Worm (Caenorhabditis elegans): ENCODE results near the gene smg-4.

smg-4 gene

ce11 chrV:9813527-9813926 is 36.0 kb upstream of the smg-4 start, which contains the start of gene sru-30:
TSS of gene sru-30 (plus strand) at chrV:9813827.
- TF ChIP-seq fkh-10 (GFP tag; optimal IDR thresholded peaks at IDR 0.05) (no peak), nhr-76 (tag; optimal IDR thresholded peaks at IDR 0.05) (no peak), ceh-16 (tag; optimal IDR thresholded peaks at IDR 0.05) (no peak), skn-1 (tag; optimal IDR thresholded peaks at IDR 0.05) (no peak)

- TF ChIP-seq nhr-77 (tag; optimal IDR thresholded peaks at IDR 0.05), result no peak
Observed at ce11 chrV:9812216-9812615, 34.7 kb upstream of the smg-4 start.

- TF ChIP-seq ceh-82 (tag; optimal IDR thresholded peaks at IDR 0.05) (no peak), zag-1 (tag; optimal IDR thresholded peaks at IDR 0.05) (no peak), lin-39 (tag; optimal IDR thresholded peaks at IDR 0.05) (no peak), eor-1 (tag; optimal IDR thresholded peaks at IDR 0.05) (no peak), unc-62 (GFP tag; optimal IDR thresholded peaks at IDR 0.05) (no peak), pqm-1 (tag; optimal IDR thresholded peaks at IDR 0.05) (no peak), ceh-28 (tag; optimal IDR thresholded peaks at IDR 0.05) (no peak)
Observed at ce11 chrV:9811154-9811553, 33.6 kb upstream of the smg-4 start, which contains the start of gene sru-29. TSS of gene sru-29 (plus strand) at chrV:9811454.

- TF ChIP-seq ceh-16 (tag; optimal IDR thresholded peaks at IDR 0.05) (no peak), nfya-1 (tag; optimal IDR thresholded peaks at IDR 0.05; ENCODE audit: insufficient read depth) (no peak)
Observed at ce11 chrV:9805161-9805560, 27.6 kb upstream of the smg-4 start, which contains the start of gene sru-37. TSS of gene sru-37 (plus strand) at chrV:9805461.

ce11 chrV:9803176-9803575 is 25.6 kb upstream of the smg-4 start, which contains the start of gene sru-39:
TSS of gene sru-39 (plus strand) at chrV:9803476.
- TF ChIP-seq zag-1 (tag; optimal IDR thresholded peaks at IDR 0.05), result no peak
- no peak for TF ChIP-seq nhr-11 (tag; optimal IDR thresholded peaks at IDR 0.05)
- TF ChIP-seq sea-2 (GFP tag; optimal IDR thresholded peaks at IDR 0.05), result no peak
- no peak for TF ChIP-seq nhr-67 (tag; optimal IDR thresholded peaks at IDR 0.05)
- no peak for TF ChIP-seq nhr-25 (tag; optimal IDR thresholded peaks at IDR 0.05)
- no peak for TF ChIP-seq tbx-2 (tag; optimal IDR thresholded peaks at IDR 0.05)
- no peak for TF ChIP-seq eor-1 (tag; optimal IDR thresholded peaks at IDR 0.05)
- no peak for TF ChIP-seq daf-12 (tag; optimal IDR thresholded peaks at IDR 0.05)
- no peak for TF ChIP-seq ceh-28 (tag; optimal IDR thresholded peaks at IDR 0.05)
- no peak for TF ChIP-seq skn-1 (tag; optimal IDR thresholded peaks at IDR 0.05)
- TF ChIP-seq R02D3.7 (tag; optimal IDR thresholded peaks at IDR 0.05), result no peak
- no peak for TF ChIP-seq ceh-9 (tag; optimal IDR thresholded peaks at IDR 0.05)
- TF ChIP-seq nhr-76 (tag; optimal IDR thresholded peaks at IDR 0.05), result no peak
- no peak for TF ChIP-seq hmg-11 (tag; optimal IDR thresholded peaks at IDR 0.05)
- no peak for TF ChIP-seq nhr-43 (tag; optimal IDR thresholded peaks at IDR 0.05; ENCODE audit: poor library complexity, severe bottlenecking)
- no peak for TF ChIP-seq ztf-11 (tag; optimal IDR thresholded peaks at IDR 0.05)
- no peak for TF ChIP-seq fkh-2 (tag; optimal IDR thresholded peaks at IDR 0.05)
- TF ChIP-seq pqm-1 (tag; optimal IDR thresholded peaks at IDR 0.05), result no peak
- no peak for TF ChIP-seq aly-2 (tag; optimal IDR thresholded peaks at IDR 0.05)

ce11 chrV:9801965-9802364 is 24.4 kb upstream of the smg-4 start, which contains the start of gene F46B6.10:
TSS of gene F46B6.10 (minus strand) at chrV:9802065.
- TF ChIP-seq nhr-25 (tag; optimal IDR thresholded peaks at IDR 0.05), result no peak
- TF ChIP-seq ztf-11 (tag; optimal IDR thresholded peaks at IDR 0.05), result no peak
- no peak for TF ChIP-seq daf-12 (tag; optimal IDR thresholded peaks at IDR 0.05)
- TF ChIP-seq aly-2 (tag; optimal IDR thresholded peaks at IDR 0.05), result no peak
- no peak for TF ChIP-seq skn-1 (tag; optimal IDR thresholded peaks at IDR 0.05)

ce11 chrV:9799076-9799475 is 21.5 kb upstream of the smg-4 start, which contains the start of gene F46B6.13:
TSS of gene F46B6.13 (minus strand) at chrV:9799176.
- TF ChIP-seq ceh-16 (tag; optimal IDR thresholded peaks at IDR 0.05) (no peak), jun-1 (tag; optimal IDR thresholded peaks at IDR 0.05) (no peak), mml-1 (tag; optimal IDR thresholded peaks at IDR 0.05) (no peak), R02D3.7 (tag; optimal IDR thresholded peaks at IDR 0.05) (no peak), sea-2 (GFP tag; optimal IDR thresholded peaks at IDR 0.05) (no peak), lsy-12 (tag; optimal IDR thresholded peaks at IDR 0.05) (no peak), tbx-2 (tag; optimal IDR thresholded peaks at IDR 0.05) (no peak), elt-3 (tag; optimal IDR thresholded peaks at IDR 0.05) (no peak), ceh-28 (tag; optimal IDR thresholded peaks at IDR 0.05) (no peak), lin-15B (tag; optimal IDR thresholded peaks at IDR 0.05) (no peak), ztf-4 (tag; optimal IDR thresholded peaks at IDR 0.05) (no peak)

Data from whole organism, L3 larva.